Fruit fly (Drosophila melanogaster): ENCODE measurements around the gene Gcn2.

- TF ChIP-seq CG7928 (GFP tag; optimal IDR thresholded peaks at IDR 0.05) (no peak), emc (GFP tag; optimal IDR thresholded peaks at IDR 0.05) (no peak), CG9817 (tag; optimal IDR thresholded peaks at IDR 0.05) (no peak), seq (GFP tag; IDR thresholded peaks at IDR 0.05) (no peak), gt (GFP tag; IDR thresholded peaks at IDR 0.05) (no peak), CG32767 (GFP tag; IDR thresholded peaks at IDR 0.05) (no peak), CG3847 (GFP tag; IDR thresholded peaks at IDR 0.05) (no peak), HLH54F (GFP tag; optimal IDR thresholded peaks at IDR 0.05) (no peak)
These were observed 24.1 kb downstream of the Gcn2 start for dm6 chr3R:31419531-31419930.

Data from whole organism, embryonic.